Fruit fly (Drosophila melanogaster) whole organism, embryonic: ENCODE results near the gene CG1738.

Experiments
- CG11456 ChIP-seq: fragments of 200-800 bp; sonication (Bioruptor generic); IDR thresholded peaks from 3 replicates; pipeline ENCODE4 v1.3.6; 2022; ENCODE audit warnings: missing biosample characterization, missing genetic modification characterization
- CG11504 ChIP-seq: fragments of 200-800 bp; sonication (Bioruptor generic); optimal IDR thresholded peaks from 3 replicates; lab custom pipeline; 2019; ENCODE audit warnings: missing biosample characterization, mild to moderate bottlenecking, missing genetic modification characterization, moderate library complexity
- CG12104 ChIP-seq: fragments of 200-800 bp; sonication (Bioruptor generic); optimal IDR thresholded peaks from 3 replicates; lab custom pipeline; 2016; ENCODE audit warnings: missing biosample characterization, missing genetic modification characterization
- CG12769 ChIP-seq: fragments of 200-800 bp; sonication (Bioruptor generic); optimal IDR thresholded peaks from 2 replicates; lab custom pipeline; 2019; ENCODE audit warnings: missing biosample characterization, mild to moderate bottlenecking, missing genetic modification characterization, moderate library complexity
- CG15073 ChIP-seq: fragments of 200-800 bp; sonication (Bioruptor generic); optimal IDR thresholded peaks from 2 replicates; lab custom pipeline; 2016; ENCODE audit warnings: missing biosample characterization, missing genetic modification characterization
- CG1602 ChIP-seq: fragments of 200-800 bp; sonication (Bioruptor generic); optimal IDR thresholded peaks from 3 replicates; lab custom pipeline; 2016; ENCODE audit warnings: missing biosample characterization, missing genetic modification characterization
- CG1792 ChIP-seq: fragments of 200-800 bp; sonication (Bioruptor generic); optimal IDR thresholded peaks from 2 replicates; lab custom pipeline; 2016; ENCODE audit warnings: missing biosample characterization, missing genetic modification characterization
- CG18262 ChIP-seq: fragments of 200-800 bp; optimal IDR thresholded peaks from 3 replicates; lab custom pipeline; 2019; ENCODE audit warnings: missing biosample characterization, mild to moderate bottlenecking, missing genetic modification characterization, moderate library complexity
- CG18764 ChIP-seq: fragments of 200-800 bp; sonication (Bioruptor generic); optimal IDR thresholded peaks from 3 replicates; lab custom pipeline; 2016; ENCODE audit warnings: missing biosample characterization, missing genetic modification characterization
- CG33557 ChIP-seq: fragments of 200-800 bp; sonication (Bioruptor generic); optimal IDR thresholded peaks from 2 replicates; lab custom pipeline; 2019; ENCODE audit warnings: missing biosample characterization, mild to moderate bottlenecking, missing genetic modification characterization, moderate library complexity
- CG34422 ChIP-seq: fragments of 200-800 bp; sonication (Bioruptor generic); IDR thresholded peaks from 3 replicates; pipeline ENCODE4 v1.3.6; 2022; ENCODE audit warnings: missing biosample characterization, missing genetic modification characterization
- CG3726 ChIP-seq: fragments of 200-800 bp; sonication (Bioruptor generic); IDR thresholded peaks from 3 replicates; pipeline ENCODE4, ENCODE4 v1.3.6; 2022; ENCODE audit warnings: missing biosample characterization, missing genetic modification characterization
- CG4360 ChIP-seq: fragments of 200-800 bp; sonication (Bioruptor generic); IDR thresholded peaks from 2 replicates; pipeline ENCODE4 v1.3.6; 2022; ENCODE audit warnings: missing biosample characterization, missing genetic modification characterization
- CG4617 ChIP-seq: fragments of 200-800 bp; sonication (Bioruptor generic); optimal IDR thresholded peaks from 3 replicates; lab custom pipeline; 2016; ENCODE audit warnings: missing biosample characterization, missing genetic modification characterization, borderline replicate concordance
- CG7963 ChIP-seq: fragments of 200-800 bp; sonication (Bioruptor generic); IDR thresholded peaks from 3 replicates; pipeline ENCODE4 v1.3.6; 2022; ENCODE audit warnings: missing biosample characterization, missing genetic modification characterization; ENCODE audit not compliant: partially characterized antibody
- CG9817 ChIP-seq: fragments of 200-800 bp; sonication (Bioruptor generic); optimal IDR thresholded peaks from 2 replicates; lab custom pipeline; 2018; ENCODE audit warnings: missing biosample characterization, mild to moderate bottlenecking, missing genetic modification characterization, moderate library complexity
- Doc3 ChIP-seq: fragments of 200-800 bp; sonication (Bioruptor generic); IDR thresholded peaks from 3 replicates; pipeline ENCODE4 v1.3.6; 2022; ENCODE audit warnings: missing biosample characterization, missing genetic modification characterization; ENCODE audit not compliant: partially characterized antibody
- Drgx ChIP-seq: fragments of 200-800 bp; sonication (Bioruptor generic); IDR thresholded peaks from 2 replicates; pipeline ENCODE4 v1.3.6; 2022; ENCODE audit warnings: missing biosample characterization, missing genetic modification characterization
- Elba2 ChIP-seq: fragments of 200-800 bp; sonication (Bioruptor generic); optimal IDR thresholded peaks from 3 replicates; lab custom pipeline; 2016; ENCODE audit warnings: missing biosample characterization, missing genetic modification characterization
- HmgD ChIP-seq: fragments of 200-800 bp; sonication (Bioruptor generic); optimal IDR thresholded peaks from 3 replicates; lab custom pipeline; 2016; ENCODE audit warnings: missing biosample characterization, missing genetic modification characterization
- Hr51 ChIP-seq, 2 experiments: fragments of 200-800 bp; sonication (Bioruptor generic); optimal IDR thresholded peaks; 2 replicates in 1 of 2; 3 replicates in 1 of 2; lab custom pipeline; 2016 to 2018; ENCODE audit warnings: missing biosample characterization in 2 of 2, missing genetic modification characterization in 2 of 2, mild to moderate bottlenecking in 1 of 2, moderate library complexity in 1 of 2
- Myb ChIP-seq: fragments of 200-800 bp; sonication (Bioruptor generic); optimal IDR thresholded peaks from 2 replicates; lab custom pipeline; 2016; ENCODE audit warnings: missing biosample characterization, missing genetic modification characterization
- Scr ChIP-seq: fragments of 200-800 bp; sonication (Bioruptor generic); IDR thresholded peaks from 2 replicates; pipeline ENCODE4 v1.3.6; 2022; ENCODE audit warnings: missing biosample characterization, missing genetic modification characterization; ENCODE audit not compliant: partially characterized antibody
- Sry-β ChIP-seq: fragments of 200-800 bp; sonication (Bioruptor generic); optimal IDR thresholded peaks from 2 replicates; lab custom pipeline; 2018; ENCODE audit warnings: missing biosample characterization, mild to moderate bottlenecking, missing genetic modification characterization, moderate library complexity
- Trl ChIP-seq, 3 experiments: fragments of >200 bp in 2 of 3; fragments of 200-800 bp in 1 of 3; sonication (Bioruptor generic) in 1 of 3; optimal IDR thresholded peaks; 2 replicates in 1 of 3; 3 replicates in 2 of 3; lab custom pipeline; 2016 to 2017; ENCODE audit warnings: missing biosample characterization in 1 of 3, missing genetic modification characterization in 1 of 3
- Xbp1 ChIP-seq: fragments of 200-800 bp; sonication (Bioruptor generic); optimal IDR thresholded peaks from 3 replicates; lab custom pipeline; 2016; ENCODE audit warnings: missing biosample characterization, mild to moderate bottlenecking, missing genetic modification characterization
- YL-1 ChIP-seq: fragments of 200-800 bp; sonication (Bioruptor generic); optimal IDR thresholded peaks from 3 replicates; lab custom pipeline; 2017; ENCODE audit warnings: missing biosample characterization, mild to moderate bottlenecking, missing genetic modification characterization
- ac ChIP-seq: fragments of 200-800 bp; sonication (Bioruptor generic); optimal IDR thresholded peaks from 3 replicates; lab custom pipeline; 2017; ENCODE audit warnings: missing biosample characterization, mild to moderate bottlenecking, missing genetic modification characterization
- al ChIP-seq: fragments of 200-800 bp; sonication (Bioruptor generic); IDR thresholded peaks from 2 replicates; pipeline ENCODE4 v1.3.6; 2022; ENCODE audit warnings: missing biosample characterization, missing genetic modification characterization
- amos ChIP-seq: fragments of 200-800 bp; sonication (Bioruptor generic); IDR thresholded peaks from 2 replicates; pipeline ENCODE4 v1.3.6; 2022; ENCODE audit warnings: missing biosample characterization, missing genetic modification characterization; ENCODE audit not compliant: partially characterized antibody
- btn ChIP-seq: fragments of 200-800 bp; sonication (Bioruptor generic); optimal IDR thresholded peaks from 2 replicates; lab custom pipeline; 2016; ENCODE audit warnings: missing biosample characterization, missing genetic modification characterization
- chif ChIP-seq, 2 experiments: fragments of 200-800 bp; sonication (Bioruptor generic); optimal IDR thresholded peaks; 3 replicates each; lab custom pipeline; 2016; ENCODE audit warnings: missing biosample characterization in 2 of 2, missing genetic modification characterization in 2 of 2
- da ChIP-seq: fragments of 200-800 bp; sonication (Bioruptor generic); optimal IDR thresholded peaks from 2 replicates; lab custom pipeline; 2016; ENCODE audit warnings: missing biosample characterization, missing genetic modification characterization
- dimm ChIP-seq: fragments of 200-800 bp; sonication (Bioruptor generic); IDR thresholded peaks from 2 replicates; pipeline ENCODE4 v1.3.6; 2022; ENCODE audit warnings: missing biosample characterization, missing genetic modification characterization
- gro ChIP-seq: fragments of 200-800 bp; sonication (Bioruptor generic); optimal IDR thresholded peaks from 2 replicates; lab custom pipeline; 2016; ENCODE audit warnings: missing biosample characterization, missing genetic modification characterization
- gt ChIP-seq: fragments of 200-800 bp; sonication (Bioruptor generic); IDR thresholded peaks from 2 replicates; pipeline ENCODE4 v1.3.6; 2022; ENCODE audit warnings: missing biosample characterization, missing genetic modification characterization
- h ChIP-seq: fragments of >200 bp; optimal IDR thresholded peaks from 2 replicates; lab custom pipeline; 2017
- her ChIP-seq: fragments of 200-800 bp; sonication (Bioruptor generic); optimal IDR thresholded peaks from 2 replicates; lab custom pipeline; 2016; ENCODE audit warnings: missing biosample characterization, missing genetic modification characterization
- kni ChIP-seq: fragments of 200-800 bp; sonication (Bioruptor generic); optimal IDR thresholded peaks from 3 replicates; lab custom pipeline; 2017; ENCODE audit warnings: mild to moderate bottlenecking, missing biosample characterization, missing genetic modification reagents, missing genetic modification characterization
- nerfin-2 ChIP-seq: fragments of 200-800 bp; sonication (Bioruptor generic); IDR thresholded peaks from 2 replicates; pipeline ENCODE4 v1.3.6; 2022; ENCODE audit warnings: missing biosample characterization, missing genetic modification characterization; ENCODE audit not compliant: partially characterized antibody
- onecut ChIP-seq: fragments of 200-800 bp; sonication (Bioruptor generic); IDR thresholded peaks from 2 replicates; pipeline ENCODE4 v1.3.6; 2022; ENCODE audit warnings: missing biosample characterization, missing genetic modification characterization
- pfk ChIP-seq: fragments of 200-800 bp; sonication (Bioruptor generic); optimal IDR thresholded peaks from 2 replicates; lab custom pipeline; 2018; ENCODE audit warnings: missing biosample characterization, mild to moderate bottlenecking, missing genetic modification characterization, moderate library complexity
- psq ChIP-seq: fragments of 200-800 bp; sonication (Bioruptor generic); optimal IDR thresholded peaks from 2 replicates; lab custom pipeline; 2017; ENCODE audit warnings: missing biosample characterization, missing genetic modification characterization
- salm ChIP-seq: fragments of 200-800 bp; sonication (Bioruptor generic); optimal IDR thresholded peaks from 2 replicates; lab custom pipeline; 2018; ENCODE audit warnings: missing biosample characterization, mild to moderate bottlenecking, missing genetic modification characterization
- trem ChIP-seq: fragments of 200-800 bp; optimal IDR thresholded peaks from 3 replicates; lab custom pipeline; 2019; ENCODE audit warnings: missing biosample characterization, mild to moderate bottlenecking, missing genetic modification characterization, moderate library complexity
- twi ChIP-seq: fragments of 200-800 bp; optimal IDR thresholded peaks from 2 replicates; lab custom pipeline; 2019; ENCODE audit warnings: missing biosample characterization, mild to moderate bottlenecking, missing genetic modification characterization, moderate library complexity
- tx ChIP-seq: fragments of 200-800 bp; sonication (Bioruptor generic); optimal IDR thresholded peaks from 2 replicates; lab custom pipeline; 2016; ENCODE audit warnings: missing biosample characterization, missing genetic modification characterization
- unpg ChIP-seq: fragments of 200-800 bp; sonication (Bioruptor generic); optimal IDR thresholded peaks from 3 replicates; lab custom pipeline; 2018; ENCODE audit warnings: missing biosample characterization, mild to moderate bottlenecking, missing genetic modification characterization, moderate library complexity
- wor ChIP-seq: fragments of 200-800 bp; sonication (Bioruptor generic); IDR thresholded peaks from 2 replicates; pipeline ENCODE4 v1.3.6; 2022; ENCODE audit warnings: missing biosample characterization, missing genetic modification characterization

The CG1738 gene

DNA sequence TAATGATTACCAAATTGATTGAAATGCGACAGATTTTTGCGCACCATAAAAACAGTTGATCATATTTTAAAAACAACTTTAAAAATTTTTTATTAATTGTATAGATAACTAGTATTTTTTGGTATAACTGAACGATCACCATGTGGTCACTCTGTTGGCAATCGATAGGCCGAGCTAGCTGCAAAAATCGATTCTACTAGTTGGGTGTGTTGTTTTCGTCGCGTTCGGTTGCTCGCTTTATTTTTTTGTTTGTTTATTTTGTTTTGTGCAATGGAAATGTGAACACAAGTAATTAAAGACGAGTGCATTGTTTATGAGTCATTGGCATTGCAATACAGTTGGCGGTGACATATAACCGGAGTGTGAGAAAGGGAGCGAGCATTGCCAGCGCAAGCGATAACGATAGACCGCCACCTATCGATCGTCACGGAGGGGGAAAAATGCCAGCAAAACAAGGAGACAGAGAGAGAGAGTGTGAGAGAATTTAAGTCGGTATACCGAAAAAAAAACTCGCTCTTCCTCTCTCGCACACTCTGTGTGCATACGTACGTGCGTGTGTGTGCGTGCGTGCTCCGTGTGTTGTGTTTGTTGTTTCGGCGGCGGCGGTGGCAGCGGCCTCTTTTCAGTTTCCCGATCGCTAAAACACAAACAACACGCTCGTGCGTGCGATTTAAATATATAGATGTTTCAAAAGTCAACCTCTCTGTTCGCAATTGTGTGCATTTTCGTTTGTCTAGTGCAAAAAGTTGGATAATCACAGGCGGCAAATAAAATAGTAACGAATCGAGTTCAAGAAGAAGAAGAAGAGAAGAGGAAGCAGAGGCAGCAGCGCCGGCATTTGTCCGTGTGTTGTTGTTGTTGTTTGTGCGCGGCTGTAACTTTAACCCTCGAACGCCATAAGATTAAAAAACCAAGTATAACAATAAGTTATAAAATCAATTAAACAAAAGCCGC, 40.9 kb downstream of the CG1738 start (continued):
- TF ChIP-seq CG4360 (GFP tag; lab: Robert Waterston, UW): peak; percentile 94
- TF ChIP-seq CG7963 (GFP tag; lab: Robert Waterston, UW): peak; percentile 81
- no peak for TF ChIP-seq onecut (GFP tag; lab: Robert Waterston, UW)
- TF ChIP-seq wor (GFP tag; lab: Robert Waterston, UW): no peak
- TF ChIP-seq psq (GFP tag; lab: Kevin White, UChicago): no peak
- no peak for TF ChIP-seq CG18764 (GFP tag; lab: Kevin White, UChicago)
- TF ChIP-seq nerfin-2 (GFP tag; lab: Robert Waterston, UW): peak; percentile 82
- peak; percentile 49 for TF ChIP-seq CG4617 (GFP tag; lab: Kevin White, UChicago)
- TF ChIP-seq Doc3 (GFP tag; lab: Robert Waterston, UW): peak; percentile 69
- TF ChIP-seq CG15073 (GFP tag; lab: Kevin White, UChicago): no peak
- TF ChIP-seq HmgD (GFP tag; lab: Kevin White, UChicago): no peak
- no peak for TF ChIP-seq dimm
- no peak for TF ChIP-seq unpg (GFP tag; lab: Kevin White, UChicago)
- TF ChIP-seq Sry-β (GFP tag; lab: Kevin White, UChicago): no peak
- TF ChIP-seq CG3726 (GFP tag; lab: Robert Waterston, UW): no peak
- TF ChIP-seq CG1792 (GFP tag; lab: Kevin White, UChicago): no peak
- TF ChIP-seq Xbp1 (GFP tag; lab: Kevin White, UChicago): no peak
- no peak for TF ChIP-seq chif (GFP tag; optimal IDR thresholded peaks at IDR 0.05; lab: Kevin White, UChicago)
- no peak for TF ChIP-seq al (GFP tag; lab: Robert Waterston, UW)
- no peak for TF ChIP-seq btn (GFP tag; lab: Kevin White, UChicago)
- no peak for TF ChIP-seq Hr51 (GFP tag; optimal IDR thresholded peaks at IDR 0.05; lab: Kevin White, UChicago)
- TF ChIP-seq da (GFP tag; lab: Kevin White, UChicago): no peak
- no peak for TF ChIP-seq ac (GFP tag; lab: Kevin White, UChicago)
- TF ChIP-seq Elba2 (GFP tag; lab: Kevin White, UChicago): no peak
- no peak for TF ChIP-seq gro (GFP tag; lab: Kevin White, UChicago)
- TF ChIP-seq gt (GFP tag; lab: Robert Waterston, UW): no peak
- TF ChIP-seq CG12769: peak; percentile 17
- no peak for TF ChIP-seq h (lab: Kevin White, UChicago)
- TF ChIP-seq Trl (optimal IDR thresholded peaks at IDR 0.05; lab: Kevin White, UChicago): peak; percentile 87 to 91
- peak; percentile 30 for TF ChIP-seq Trl (GFP tag; optimal IDR thresholded peaks at IDR 0.05; lab: Kevin White, UChicago)
- no peak for TF ChIP-seq CG11456
- no peak for TF ChIP-seq Drgx (GFP tag; lab: Robert Waterston, UW)
- no peak for TF ChIP-seq CG18262 (tag; lab: Kevin White, UChicago)
- no peak for TF ChIP-seq her (GFP tag; lab: Kevin White, UChicago)
- TF ChIP-seq pfk (GFP tag; lab: Kevin White, UChicago): no peak
- peak; percentile 47 for TF ChIP-seq trem (tag; lab: Kevin White, UChicago)
- TF ChIP-seq Scr: peak; percentile 78
- no peak for TF ChIP-seq CG33557
- TF ChIP-seq tx (GFP tag; lab: Kevin White, UChicago): no peak
- peak; percentile 23 for TF ChIP-seq kni (GFP tag; lab: Kevin White, UChicago)
- no peak for TF ChIP-seq CG12104
- peak; percentile 57; the same call in 1 of the 2 replicates for TF ChIP-seq amos (GFP tag; lab: Robert Waterston, UW)
- TF ChIP-seq CG11504 (tag; lab: Kevin White, UChicago): no peak
- peak; percentile 43; the same call in 1 of the 3 replicates for TF ChIP-seq CG34422
- TF ChIP-seq CG1602: no peak
- no peak for TF ChIP-seq YL-1
- TF ChIP-seq twi (tag; lab: Kevin White, UChicago): no peak
- TF ChIP-seq CG9817 (tag; lab: Kevin White, UChicago): no peak
- no peak for TF ChIP-seq Myb (GFP tag; lab: Kevin White, UChicago)
- no peak for TF ChIP-seq salm
